Fruit fly (Drosophila melanogaster) whole organism, pupa: Measurements from ENCODE around the gene CG9886.

Experiments used
- CG15710 ChIP-seq: fragments of 200-800 bp; sonication (Bioruptor generic); optimal IDR thresholded peaks from 2 replicates; lab custom pipeline; 2018; ENCODE audit warnings: missing biosample characterization, mild to moderate bottlenecking, missing genetic modification characterization, moderate library complexity
- Snoo ChIP-seq: fragments of 200-800 bp; sonication (Bioruptor generic); optimal IDR thresholded peaks from 3 replicates; lab custom pipeline; 2017; ENCODE audit warnings: missing biosample characterization, mild to moderate bottlenecking, missing genetic modification characterization, inconsistent platforms

- TF ChIP-seq Snoo (tag; lab: Kevin White, UChicago) (no peak), CG15710 (no peak)
Measured at dm6 chr2L:2417865-2418264, 2.8 kb upstream of the CG9886 start, which contains the start of gene CG34448.
